Worm (Caenorhabditis elegans): Measurements from ENCODE around the gene F55H2.5.

DNA sequence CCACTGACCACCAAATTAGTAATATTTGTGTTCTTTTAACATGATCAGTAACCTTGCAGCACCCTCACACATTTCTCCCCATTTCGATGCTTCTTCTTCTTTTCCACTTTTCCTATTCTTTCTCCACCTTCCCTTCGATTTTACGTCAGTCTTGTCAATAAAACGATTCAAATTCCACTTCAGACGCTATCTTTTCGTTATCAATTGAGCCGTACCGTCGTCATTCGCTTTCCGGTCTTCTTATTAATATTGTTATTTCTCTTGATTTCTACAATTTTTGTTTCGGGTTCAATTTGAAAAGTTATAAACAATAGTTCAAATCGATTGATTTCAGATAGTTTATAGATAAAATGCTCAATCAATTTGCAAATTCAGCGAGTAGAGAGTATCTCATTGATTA lies 23.8 kb upstream of the F55H2.5 start:
- TF ChIP-seq sea-2 (GFP tag; IDR thresholded peaks at IDR 0.05) (no peak), Y95B8A.8 (GFP tag; IDR thresholded peaks at IDR 0.05) (no peak), unc-62 (GFP tag; optimal IDR thresholded peaks at IDR 0.05) (no peak), F55B11.4 (tag; optimal IDR thresholded peaks at IDR 0.05; ENCODE audit: borderline replicate concordance, insufficient read depth) (no peak), ccch-3 (GFP tag; optimal IDR thresholded peaks at IDR 0.05) (no peak)

All from whole organism, young adult.